Fruit fly (Drosophila melanogaster): Measurements from ENCODE around the gene Saysd1.

The Saysd1 gene

DNA sequence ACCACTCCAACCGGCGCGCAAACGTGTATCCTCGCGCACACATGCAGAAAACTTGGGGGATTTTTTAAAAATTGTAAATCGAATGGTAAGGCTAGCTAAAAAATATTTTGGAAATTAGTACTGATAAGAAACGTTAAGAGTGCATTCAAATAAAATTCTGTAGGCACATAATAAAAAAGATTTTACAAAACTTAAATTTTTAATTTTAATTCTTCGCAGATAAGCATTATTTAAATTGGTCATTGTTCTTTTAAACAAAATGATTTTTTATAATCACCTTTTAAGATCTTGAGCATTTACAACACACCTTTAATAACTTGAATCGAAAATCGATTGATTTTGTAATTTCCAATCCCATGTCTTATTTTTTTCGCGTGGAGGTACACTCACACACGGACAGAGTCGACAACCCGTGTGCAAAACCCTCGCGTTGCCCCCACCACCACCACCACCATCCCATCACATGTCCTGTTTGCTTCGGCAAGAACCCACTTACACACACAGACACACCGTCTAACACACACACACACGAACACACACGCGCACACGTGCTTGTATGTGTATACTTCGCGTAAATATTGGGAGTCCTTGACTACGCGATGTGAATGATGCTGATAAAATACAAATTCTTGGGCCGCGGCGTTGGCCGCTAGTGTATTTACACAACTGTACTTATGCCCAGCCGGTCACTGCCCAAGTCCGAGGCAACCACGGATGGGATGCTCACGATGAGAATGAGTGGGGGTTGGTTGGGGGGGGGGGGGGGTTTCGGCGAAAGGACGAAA, 47.4 kb downstream of the Saysd1 start:
- TF ChIP-seq abd-A (tag; optimal IDR thresholded peaks at IDR 0.05) (peak; percentile 68), pros (GFP tag; optimal IDR thresholded peaks at IDR 0.05) (peak; percentile 54), CG3281 (GFP tag; optimal IDR thresholded peaks at IDR 0.05) (peak; percentile 4), CG7963 (GFP tag; IDR thresholded peaks at IDR 0.05; ENCODE audit: partially characterized antibody) (no peak), phol (tag; optimal IDR thresholded peaks at IDR 0.05) (peak; percentile 14), NC2α (GFP tag; optimal IDR thresholded peaks at IDR 0.05) (no peak), da (GFP tag; optimal IDR thresholded peaks at IDR 0.05) (no peak), CG42726 (GFP tag; IDR thresholded peaks at IDR 0.05; ENCODE audit: partially characterized antibody) (no peak), CG31441 (GFP tag; IDR thresholded peaks at IDR 0.05) (peak; percentile 22; the same call in 1 of the 2 replicates), CG2199 (GFP tag; IDR thresholded peaks at IDR 0.05) (0 out of 3 replicates have a peak, but pooled peaks have one; percentile 34), Doc2 (GFP tag; IDR thresholded peaks at IDR 0.05) (no peak), CG11504 (tag; optimal IDR thresholded peaks at IDR 0.05) (peak; percentile 36), en (GFP tag; optimal IDR thresholded peaks at IDR 0.05) (no peak), chinmo (GFP tag; IDR thresholded peaks at IDR 0.05; ENCODE audit: partially characterized antibody) (0 out of 4 replicates have a peak, but pooled peaks have one; percentile 32), eve (GFP tag; optimal IDR thresholded peaks at IDR 0.05) (no peak), tin (GFP tag; optimal IDR thresholded peaks at IDR 0.05) (no peak), zen (tag; optimal IDR thresholded peaks at IDR 0.05) (no peak), CG10267 (tag; optimal IDR thresholded peaks at IDR 0.05) (no peak), CG15696 (tag; optimal IDR thresholded peaks at IDR 0.05) (no peak), nmo (GFP tag; optimal IDR thresholded peaks at IDR 0.05) (peak; percentile 27), danr (GFP tag; IDR thresholded peaks at IDR 0.05) (no peak), dmrt99B (tag; optimal IDR thresholded peaks at IDR 0.05) (peak; percentile 45), E2f1 (GFP tag; IDR thresholded peaks at IDR 0.05) (no peak), CG1792 (GFP tag; optimal IDR thresholded peaks at IDR 0.05) (no peak), CG2120 (GFP tag; optimal IDR thresholded peaks at IDR 0.05) (peak; percentile 10), lola (GFP tag; optimal IDR thresholded peaks at IDR 0.05) (peak in 1 of 3 experiments; percentile 0), p53 (GFP tag; optimal IDR thresholded peaks at IDR 0.05) (no peak), Hmr (GFP tag; optimal IDR thresholded peaks at IDR 0.05) (peak; percentile 29), Sox100B (GFP tag; optimal IDR thresholded peaks at IDR 0.05) (peak; percentile 8), CG10979 (tag; optimal IDR thresholded peaks at IDR 0.05) (peak; percentile 17), CG12071 (GFP tag; optimal IDR thresholded peaks at IDR 0.05) (no peak), sens (GFP tag) (peak; percentile 82), CoRest (tag; optimal IDR thresholded peaks at IDR 0.05) (peak; percentile 29), CG11696 (GFP tag; IDR thresholded peaks at IDR 0.05) (no peak), CG3065 (GFP tag; optimal IDR thresholded peaks at IDR 0.05) (no peak), stwl (tag; optimal IDR thresholded peaks at IDR 0.05) (no peak), caup (GFP tag; optimal IDR thresholded peaks at IDR 0.05; ENCODE audit: severe bottlenecking) (peak; percentile 5), CG17361 (GFP tag; IDR thresholded peaks at IDR 0.05) (0 out of 3 replicates have a peak, but pooled peaks have one; percentile 33), CG7928 (GFP tag; optimal IDR thresholded peaks at IDR 0.05) (no peak), prd (optimal IDR thresholded peaks at IDR 0.05) (no peak), prd (GFP tag; IDR thresholded peaks at IDR 0.05) (no peak), schlank (tag; optimal IDR thresholded peaks at IDR 0.05) (no peak), Hr51 (GFP tag; optimal IDR thresholded peaks at IDR 0.05) (peak in 1 of 2 experiments; percentile 10), CG8478 (optimal IDR thresholded peaks at IDR 0.05) (no peak), ro (GFP tag; IDR thresholded peaks at IDR 0.05) (no peak), bsh (GFP tag; optimal IDR thresholded peaks at IDR 0.05) (no peak), exex (tag; optimal IDR thresholded peaks at IDR 0.05) (no peak), wek (GFP tag; optimal IDR thresholded peaks at IDR 0.05) (no peak)

All from whole organism, embryonic.